Worm (Caenorhabditis elegans): ENCODE data around the gene nspb-1.
"Not testable (repeated sequence)": the region's sequence is repeated elsewhere in the genome, so short reads cannot be mapped to it uniquely, and the experiment has no call there.

Gene nspb-1

ce11 chrIV:6595912-6596311 lies 5.0 kb upstream of the nspb-1 start, which contains the start of gene F38A5.22:
Gene F38A5.22 (minus strand): TSS chrIV:6595940.
- TF ChIP-seq unc-62 (GFP tag; optimal IDR thresholded peaks at IDR 0.05 in 1 of 2) (peak in 1 of 2 experiments; percentile 95), unc-62 (tag; optimal IDR thresholded peaks at IDR 0.05) (no peak), fkh-10 (GFP tag; optimal IDR thresholded peaks at IDR 0.05) (no peak)

- TF ChIP-seq nhr-6 (tag; optimal IDR thresholded peaks at IDR 0.05); skn-1 (tag; optimal IDR thresholded peaks at IDR 0.05); D1046.2 (GFP tag; IDR thresholded peaks at IDR 0.05): not testable (repeated sequence)
These were observed 4.0 kb upstream of the nspb-1 start, which contains the start of gene nspb-3 for ce11 chrIV:6594871-6595270. Gene nspb-3 (minus strand): TSS chrIV:6594971.

ce11 chrIV:6590029-6590428 lies 881 bp downstream of the nspb-1 start, which contains the start of the genes lec-11 and irld-7:
Gene lec-11 (minus strand): TSS chrIV:6590154.
Gene irld-7 (plus strand): TSS chrIV:6590360.
- TF ChIP-seq Y105C5A.15 (GFP tag; IDR thresholded peaks at IDR 0.05) (no peak), T20F7.1 (GFP tag; optimal IDR thresholded peaks at IDR 0.05) (no peak), saeg-2 (GFP tag; IDR thresholded peaks at IDR 0.05) (no peak), daf-16 (GFP tag; optimal IDR thresholded peaks at IDR 0.05) (no peak), daf-16 (tag; optimal IDR thresholded peaks at IDR 0.05) (peak; percentile 33), zip-2 (tag; optimal IDR thresholded peaks at IDR 0.05) (no peak), hlh-11 (tag; optimal IDR thresholded peaks at IDR 0.05) (no peak), ceh-62 (tag; optimal IDR thresholded peaks at IDR 0.05) (no peak), nhr-28 (tag; optimal IDR thresholded peaks at IDR 0.05) (peak; percentile 50), pqm-1 (tag; optimal IDR thresholded peaks at IDR 0.05) (peak; percentile 80), zag-1 (tag; optimal IDR thresholded peaks at IDR 0.05) (no peak), ztf-7 (tag; optimal IDR thresholded peaks at IDR 0.05) (no peak), php-3 (GFP tag; IDR thresholded peaks at IDR 0.05) (peak; percentile 65), dmd-6 (GFP tag; IDR thresholded peaks at IDR 0.05) (peak; percentile 73)

- TF ChIP-seq madf-9 (GFP tag; conservative IDR thresholded peaks at IDR 0.05): no peak
- peak; percentile 51; the same call in 1 of the 2 replicates for TF ChIP-seq snpc-1.2 (GFP tag; IDR thresholded peaks at IDR 0.05)
- 0 out of 2 replicates have a peak, but pooled peaks have one; percentile 14 for TF ChIP-seq lin-38 (GFP tag; IDR thresholded peaks at IDR 0.05)
These were observed 2.8 kb downstream of the nspb-1 start for ce11 chrIV:6588080-6588613.

- TF ChIP-seq madf-9 (GFP tag; conservative IDR thresholded peaks at IDR 0.05) (no peak), vab-7 (GFP tag; IDR thresholded peaks at IDR 0.05) (no peak), D1046.2 (GFP tag; IDR thresholded peaks at IDR 0.05) (no peak), lin-13 (GFP tag; optimal IDR thresholded peaks at IDR 0.05) (peak; percentile 50), F26F4.8 (GFP tag; conservative IDR thresholded peaks at IDR 0.05) (no peak), nhr-42 (GFP tag; IDR thresholded peaks at IDR 0.05) (no peak), madf-5 (GFP tag; IDR thresholded peaks at IDR 0.05) (no peak), dmd-6 (GFP tag; IDR thresholded peaks at IDR 0.05) (peak; percentile 34; the same call in 1 of the 2 replicates), ctbp-1 (GFP tag; IDR thresholded peaks at IDR 0.05) (0 out of 2 replicates have a peak, but pooled peaks have one; percentile 26), Y75B8A.6 (GFP tag; IDR thresholded peaks at IDR 0.05) (no peak), jun-1 (tag; optimal IDR thresholded peaks at IDR 0.05) (no peak), ZK337.2 (GFP tag; IDR thresholded peaks at IDR 0.05) (no peak), pha-4 (GFP tag; IDR thresholded peaks at IDR 0.05) (no peak), pha-4 (tag; optimal IDR thresholded peaks at IDR 0.05) (peak; percentile 80), nhr-10 (tag; optimal IDR thresholded peaks at IDR 0.05) (no peak), arid-1 (GFP tag; conservative IDR thresholded peaks at IDR 0.05) (no peak), tra-1 (GFP tag; IDR thresholded peaks at IDR 0.05) (0 out of 2 replicates have a peak, but pooled peaks have one; percentile 12), set-16 (GFP tag; IDR thresholded peaks at IDR 0.05) (no peak), cey-2 (tag; optimal IDR thresholded peaks at IDR 0.05; ENCODE audit: borderline replicate concordance, insufficient read depth) (no peak), ZK546.5 (tag; optimal IDR thresholded peaks at IDR 0.05) (no peak), fos-1 (tag; optimal IDR thresholded peaks at IDR 0.05) (no peak), nhr-28 (tag; optimal IDR thresholded peaks at IDR 0.05) (peak; percentile 59), dmd-9 (GFP tag; IDR thresholded peaks at IDR 0.05) (no peak), T20F7.1 (GFP tag; optimal IDR thresholded peaks at IDR 0.05) (no peak), mdt-29 (GFP tag; IDR thresholded peaks at IDR 0.05) (no peak), spr-1 (tag; optimal IDR thresholded peaks at IDR 0.05) (no peak)
These were observed 5.5 kb downstream of the nspb-1 start, which contains the start of the genes F38A5.2 and dnj-11 for ce11 chrIV:6585397-6585921. Gene F38A5.2 (minus strand): TSS chrIV:6585400. Gene dnj-11 (plus strand): TSS chrIV:6585871.

All from whole organism, L4 larva.